Worm (Caenorhabditis elegans): ENCODE results near the gene EGAP1.1.

DNA sequence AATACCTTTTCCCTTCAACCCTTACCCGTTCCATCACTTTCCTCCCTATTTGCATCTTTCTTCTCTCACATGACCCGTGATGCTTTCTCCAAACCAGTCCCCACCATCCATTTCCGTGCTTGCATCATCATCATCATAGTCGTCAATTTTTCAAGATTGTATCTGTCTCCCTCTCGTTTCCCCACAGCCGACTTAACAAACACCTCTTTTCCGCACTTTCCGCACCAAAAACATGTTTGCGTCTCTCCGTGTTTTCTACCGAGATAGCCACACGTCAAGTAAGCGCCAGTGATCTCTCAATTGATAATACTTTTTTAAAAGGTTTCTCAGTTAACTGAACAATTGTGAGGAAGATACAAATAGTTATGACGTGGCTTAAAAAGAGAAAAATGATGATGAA, 993 bp upstream of the EGAP1.1 start:
- TF ChIP-seq him-1 (tag; optimal IDR thresholded peaks at IDR 0.05) (no peak), dao-5 (tag; optimal IDR thresholded peaks at IDR 0.05) (no peak), W03F9.2 (tag; optimal IDR thresholded peaks at IDR 0.05) (peak; percentile 62)

All from whole organism, L4/young adult.